Worm (Caenorhabditis elegans): Measurements from ENCODE around the gene T14B4.9.

DNA sequence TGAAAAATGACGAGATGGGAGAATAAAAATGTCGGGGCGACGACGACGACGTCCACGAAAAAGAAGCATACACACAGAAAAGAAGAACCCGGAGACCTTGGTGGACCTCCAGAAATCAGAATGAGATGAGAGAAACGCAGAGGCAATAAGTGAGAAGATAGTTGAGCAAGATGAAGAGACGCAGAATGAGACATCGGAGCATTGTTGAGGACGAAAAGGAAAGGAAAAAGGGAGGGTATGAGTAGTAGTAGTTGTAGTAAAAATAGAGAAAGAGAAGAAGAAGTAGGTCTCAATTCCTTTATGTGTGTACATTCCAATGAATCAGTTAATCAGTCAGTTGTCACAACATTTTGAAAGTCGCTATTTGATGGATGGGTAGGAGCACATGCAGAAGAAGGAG lies 4.3 kb downstream of the T14B4.9 start, which contains the start of gene T14B4.8:
- no peak for TF ChIP-seq flt-1 (GFP tag; IDR thresholded peaks at IDR 0.05)
- TF ChIP-seq tab-1 (GFP tag; IDR thresholded peaks at IDR 0.05) = no peak
- no peak for TF ChIP-seq klf-2 (GFP tag; conservative IDR thresholded peaks at IDR 0.05)
